Worm (Caenorhabditis elegans) whole organism, L4 larva: ENCODE measurements around the gene sex-1.

Experiments
- F26F4.8 ChIP-seq: fragments of 200-800 bp; sonication (Bioruptor generic); conservative IDR thresholded peaks from 2 replicates; pipeline ENCODE4 v1.3.6; 2022; ENCODE audit warnings: missing genetic modification characterization, missing compliant biosample characterization
- F44E2.7 ChIP-seq: fragments of 200-800 bp; sonication (Bioruptor generic); IDR thresholded peaks from 2 replicates; pipeline ENCODE4 v2.1.2; 2022; ENCODE audit warnings: missing genetic modification characterization, missing compliant biosample characterization
- T20F7.1 ChIP-seq: fragments of 200-800 bp; sonication (Bioruptor generic); optimal IDR thresholded peaks from 2 replicates; lab custom pipeline; 2018; ENCODE audit warnings: mild to moderate bottlenecking, missing genetic modification characterization, missing compliant biosample characterization
- Y48G9A.11 ChIP-seq: fragments of 200-800 bp; sonication (Bioruptor generic); IDR thresholded peaks from 2 replicates; pipeline ENCODE4 v1.3.6; 2022; ENCODE audit warnings: missing genetic modification reagents, missing genetic modification characterization, missing compliant biosample characterization
- Y5F2A.4 ChIP-seq: fragments of 200-800 bp; sonication (Bioruptor generic); optimal IDR thresholded peaks from 2 replicates; lab custom pipeline; 2018; ENCODE audit warnings: mild to moderate bottlenecking, missing genetic modification characterization, missing compliant biosample characterization
- ZK546.5 ChIP-seq, 2 experiments: sonication (generic microtip); optimal IDR thresholded peaks; 2 replicates each; lab custom pipeline; 2017; ENCODE audit warnings: missing biosample characterization in 2 of 2, missing genetic modification characterization in 2 of 2
- aha-1 ChIP-seq: fragments of 150-350 bp; peaks from one replicate; lab custom pipeline; 2014; ENCODE audit warnings: missing biosample characterization, missing genetic modification characterization
- ama-1 ChIP-seq: fragments of 150-350 bp; optimal IDR thresholded peaks from 2 replicates; lab custom pipeline; 2014; ENCODE audit warnings: inconsistent platforms, mixed read lengths
- ceh-20 ChIP-seq: fragments of 200-800 bp; sonication (Bioruptor generic); IDR thresholded peaks from 2 replicates; pipeline ENCODE4 v1.3.6; 2022; ENCODE audit warnings: missing genetic modification reagents, missing genetic modification characterization, missing compliant biosample characterization
- ceh-28 ChIP-seq: fragments of 150-350 bp; optimal IDR thresholded peaks from 2 replicates; lab custom pipeline; 2014; ENCODE audit warnings: missing biosample characterization, missing genetic modification reagents, missing genetic modification characterization
- ceh-44 ChIP-seq: fragments of 200-800 bp; sonication (Bioruptor generic); IDR thresholded peaks from 2 replicates; pipeline ENCODE4 v1.3.6; 2022; ENCODE audit warnings: missing genetic modification reagents, missing genetic modification characterization, missing compliant biosample characterization
- ceh-62 ChIP-seq: sonication (generic microtip); optimal IDR thresholded peaks from 2 replicates; lab custom pipeline; 2017; ENCODE audit warnings: missing biosample characterization, missing genetic modification characterization
- ceh-82 ChIP-seq: sonication (generic microtip); optimal IDR thresholded peaks from 2 replicates; lab custom pipeline; 2017; ENCODE audit warnings: missing biosample characterization, missing genetic modification characterization
- ces-1 ChIP-seq: fragments of 150-350 bp; sonication (generic microtip); optimal IDR thresholded peaks from 4 replicates; lab custom pipeline; 2014; ENCODE audit warnings: missing biosample characterization, missing genetic modification reagents, missing genetic modification characterization
- ctbp-1 ChIP-seq: fragments of 200-800 bp; sonication (Bioruptor generic); IDR thresholded peaks from 2 replicates; pipeline ENCODE4 v1.3.6; 2022; ENCODE audit warnings: missing genetic modification reagents, missing genetic modification characterization, missing compliant biosample characterization
- daf-16 ChIP-seq, 3 experiments: sonication (generic microtip); optimal IDR thresholded peaks; 2 replicates each; lab custom pipeline; 2016 to 2017; ENCODE audit warnings: missing genetic modification characterization in 3 of 3, missing genetic modification reagents in 3 of 3, mild to moderate bottlenecking in 2 of 3, missing compliant biosample characterization in 2 of 3, missing biosample characterization in 1 of 3, moderate library complexity in 1 of 3
- daf-8 ChIP-seq: fragments of 200-800 bp; sonication (Bioruptor generic); IDR thresholded peaks from 2 replicates; pipeline ENCODE4 v1.3.6; 2022; ENCODE audit warnings: missing genetic modification characterization, missing compliant biosample characterization
- dmd-6 ChIP-seq: fragments of 200-800 bp; sonication (Bioruptor generic); IDR thresholded peaks from 2 replicates; pipeline ENCODE4 v1.3.6; 2022; ENCODE audit warnings: missing genetic modification reagents, missing genetic modification characterization, missing compliant biosample characterization
- dmd-9 ChIP-seq: fragments of 200-800 bp; sonication (Bioruptor generic); IDR thresholded peaks from 2 replicates; pipeline ENCODE4 v1.3.6; 2022; ENCODE audit warnings: missing genetic modification reagents, missing genetic modification characterization, missing compliant biosample characterization
- dve-1 ChIP-seq: sonication (generic microtip); optimal IDR thresholded peaks from 2 replicates; lab custom pipeline; 2017; ENCODE audit warnings: antibody characterized with exemption, mild to moderate bottlenecking, missing genetic modification characterization, missing compliant biosample characterization; ENCODE audit not compliant: insufficient read depth
- fos-1 ChIP-seq: fragments of 150-350 bp; optimal IDR thresholded peaks from 2 replicates; lab custom pipeline; 2014; ENCODE audit warnings: missing biosample characterization, missing genetic modification characterization
- gei-8 ChIP-seq: fragments of 200-800 bp; sonication (Bioruptor generic); optimal IDR thresholded peaks from 2 replicates; lab custom pipeline; 2018; ENCODE audit warnings: mild to moderate bottlenecking, missing genetic modification characterization, missing compliant biosample characterization
- hif-1 ChIP-seq, 2 experiments: sonication (generic microtip); optimal IDR thresholded peaks; 2 replicates each; lab custom pipeline; 2016 to 2017; ENCODE audit warnings: missing compliant biosample characterization in 2 of 2, missing genetic modification characterization in 2 of 2, missing genetic modification reagents in 2 of 2, missing genotype in 2 of 2, mild to moderate bottlenecking in 1 of 2
- hlh-11 ChIP-seq: fragments of 200-800 bp; sonication (Bioruptor generic); optimal IDR thresholded peaks from 2 replicates; lab custom pipeline; 2018; ENCODE audit warnings: mild to moderate bottlenecking, missing genetic modification characterization, missing compliant biosample characterization
- hlh-30 ChIP-seq: sonication (generic microtip); optimal IDR thresholded peaks from 2 replicates; lab custom pipeline; 2017; ENCODE audit warnings: antibody characterized with exemption, mild to moderate bottlenecking, missing genetic modification characterization, missing compliant biosample characterization; ENCODE audit not compliant: insufficient read depth
- lsy-2 ChIP-seq, 2 experiments: fragments of 150-350 bp in 1 of 2; sonication (generic microtip) in 1 of 2; optimal IDR thresholded peaks; 2 replicates each; lab custom pipeline; 2014 to 2017; ENCODE audit warnings: missing biosample characterization in 2 of 2, missing genetic modification characterization in 2 of 2
- mxl-3 ChIP-seq: fragments of 200-800 bp; sonication (Bioruptor generic); optimal IDR thresholded peaks from 2 replicates; lab custom pipeline; 2018; ENCODE audit warnings: mild to moderate bottlenecking, missing genetic modification characterization, missing compliant biosample characterization
- nhr-10 ChIP-seq: fragments of 150-350 bp; optimal IDR thresholded peaks from 2 replicates; lab custom pipeline; 2014; ENCODE audit warnings: missing biosample characterization, missing genetic modification characterization
- nhr-102 ChIP-seq: sonication (generic microtip); optimal IDR thresholded peaks from 2 replicates; lab custom pipeline; 2016; ENCODE audit warnings: mild to moderate bottlenecking, missing genetic modification characterization, moderate library complexity, missing compliant biosample characterization
- nhr-25 ChIP-seq: sonication (generic microtip); optimal IDR thresholded peaks from 2 replicates; lab custom pipeline; 2017; ENCODE audit warnings: missing genetic modification characterization, mild to moderate bottlenecking, missing compliant biosample characterization, antibody characterized with exemption, moderate library complexity, borderline replicate concordance; ENCODE audit not compliant: insufficient read depth
- nhr-28 ChIP-seq: fragments of 150-350 bp; optimal IDR thresholded peaks from 2 replicates; lab custom pipeline; 2014; ENCODE audit warnings: missing biosample characterization, missing genetic modification characterization
- nhr-6 ChIP-seq: fragments of 150-350 bp; optimal IDR thresholded peaks from 2 replicates; lab custom pipeline; 2014; ENCODE audit warnings: missing biosample characterization, missing genetic modification characterization
- nhr-77 ChIP-seq: fragments of 150-350 bp; optimal IDR thresholded peaks from 2 replicates; lab custom pipeline; 2014; ENCODE audit warnings: missing biosample characterization, missing genetic modification characterization
- pha-4 ChIP-seq, 2 experiments: fragments of 150-350 bp in 1 of 2; fragments of 200-800 bp in 1 of 2; sonication (Bioruptor generic) in 1 of 2; IDR thresholded peaks in 1 of 2; optimal IDR thresholded peaks in 1 of 2; 2 replicates each; pipeline versions ENCODE4 v1.3.6 to Lab custom; 2014 to 2022; ENCODE audit warnings: missing genetic modification characterization in 2 of 2, missing genetic modification reagents in 2 of 2, missing biosample characterization in 1 of 2, missing compliant biosample characterization in 1 of 2
- php-3 ChIP-seq: fragments of 200-800 bp; sonication (Bioruptor generic); IDR thresholded peaks from 2 replicates; pipeline ENCODE4 v1.3.6; 2022; ENCODE audit warnings: missing genetic modification reagents, missing genetic modification characterization, missing compliant biosample characterization
- rbr-2 ChIP-seq: sonication (generic microtip); optimal IDR thresholded peaks from 2 replicates; lab custom pipeline; 2016; ENCODE audit warnings: missing genotype, missing genetic modification characterization, missing compliant biosample characterization
- skn-1 ChIP-seq: fragments of 150-350 bp; optimal IDR thresholded peaks from 2 replicates; lab custom pipeline; 2014; ENCODE audit warnings: missing biosample characterization, missing genetic modification characterization
- spr-3 ChIP-seq: fragments of 200-800 bp; sonication (Bioruptor generic); optimal IDR thresholded peaks from 2 replicates; lab custom pipeline; 2018; ENCODE audit warnings: mild to moderate bottlenecking, missing genetic modification characterization, missing compliant biosample characterization
- tag-97 ChIP-seq: fragments of 200-800 bp; sonication (Bioruptor generic); IDR thresholded peaks from 2 replicates; pipeline ENCODE4 v1.3.6; 2022; ENCODE audit warnings: missing genetic modification characterization, missing compliant biosample characterization
- tra-1 ChIP-seq: fragments of 200-800 bp; sonication (Bioruptor generic); IDR thresholded peaks from 2 replicates; pipeline ENCODE4 v1.3.6; 2022; ENCODE audit warnings: missing genetic modification reagents, missing genetic modification characterization, missing compliant biosample characterization
- unc-39 ChIP-seq: sonication (generic microtip); optimal IDR thresholded peaks from 2 replicates; lab custom pipeline; 2017; ENCODE audit warnings: missing biosample characterization, missing genetic modification characterization
- unc-62 ChIP-seq, 3 experiments: fragments of 150-350 bp in 1 of 3; sonication (generic microtip); optimal IDR thresholded peaks in 2 of 3; peaks in 1 of 3; 1 replicate in 1 of 3; 2 replicates in 2 of 3; lab custom pipeline; 2014 to 2017; ENCODE audit warnings: missing biosample characterization in 3 of 3, missing genetic modification characterization in 3 of 3, missing genetic modification reagents in 3 of 3, missing genotype in 1 of 3
- zfp-3 ChIP-seq: fragments of 200-800 bp; sonication (Bioruptor generic); conservative IDR thresholded peaks from 2 replicates; pipeline ENCODE4 v1.3.6; 2022; ENCODE audit warnings: missing genetic modification reagents, missing genetic modification characterization, missing compliant biosample characterization
- ztf-11 ChIP-seq: fragments of 150-350 bp; optimal IDR thresholded peaks from 2 replicates; lab custom pipeline; 2014; ENCODE audit warnings: missing biosample characterization, missing genetic modification characterization

The sex-1 gene

DNA sequence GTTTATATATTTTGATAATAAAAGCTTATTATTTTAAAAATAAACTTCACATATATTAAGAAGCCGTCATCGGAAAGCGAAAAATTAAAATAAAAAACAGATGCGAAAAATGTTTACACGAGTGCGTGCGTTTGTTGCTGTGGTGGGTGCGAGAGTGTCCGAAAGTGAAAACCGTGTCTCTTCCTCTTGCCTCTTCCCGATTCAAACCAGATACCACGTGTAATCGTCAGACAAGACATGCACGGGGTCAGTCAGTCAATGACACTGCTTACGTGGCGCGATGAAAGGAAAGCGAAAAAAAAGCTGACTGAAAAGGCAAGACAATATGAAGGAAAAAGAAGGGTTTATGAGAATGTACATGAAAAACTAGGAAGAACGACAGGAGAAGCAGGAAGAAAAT, 25.7 kb upstream of the sex-1 start (continued):
- TF ChIP-seq hlh-11 (tag; lab: Kevin White, UChicago) (peak; percentile 81), rbr-2 (tag; lab: Kevin White, UChicago) (no peak), ztf-11 (tag; lab: Kevin White, UChicago) (no peak), ceh-20 (GFP tag; lab: Robert Waterston, UW) (no peak), nhr-102 (tag; lab: Kevin White, UChicago) (no peak), unc-62 (GFP tag; optimal IDR thresholded peaks at IDR 0.05 in 1 of 2; lab: Kevin White, UChicago) (no peak), unc-62 (tag; optimal IDR thresholded peaks at IDR 0.05; lab: Kevin White, UChicago) (no peak), T20F7.1 (no peak), nhr-28 (peak; percentile 29), hlh-30 (tag; lab: Kevin White, UChicago) (peak; percentile 92), fos-1 (tag; lab: Kevin White, UChicago) (no peak), ctbp-1 (GFP tag; lab: Robert Waterston, UW) (no peak), ceh-44 (no peak), zfp-3 (GFP tag; lab: Robert Waterston, UW) (no peak), tag-97 (GFP tag; lab: Robert Waterston, UW) (no peak), ceh-82 (tag; lab: Kevin White, UChicago) (no peak), ama-1 (no peak), dmd-6 (GFP tag; lab: Robert Waterston, UW) (peak; percentile 30; the same call in 1 of the 2 replicates), mxl-3 (peak; percentile 90), daf-8 (GFP tag; lab: Robert Waterston, UW) (no peak), lsy-2 (tag; optimal IDR thresholded peaks at IDR 0.05; lab: Kevin White, UChicago) (no peak), nhr-25 (tag; lab: Kevin White, UChicago) (peak; percentile 20), spr-3 (GFP tag; lab: Kevin White, UChicago) (no peak), nhr-10 (tag; lab: Kevin White, UChicago) (no peak), hif-1 (tag; optimal IDR thresholded peaks at IDR 0.05; lab: Kevin White, UChicago) (no peak), ceh-28 (tag; lab: Kevin White, UChicago) (no peak), dmd-9 (GFP tag; lab: Robert Waterston, UW) (no peak)

DNA sequence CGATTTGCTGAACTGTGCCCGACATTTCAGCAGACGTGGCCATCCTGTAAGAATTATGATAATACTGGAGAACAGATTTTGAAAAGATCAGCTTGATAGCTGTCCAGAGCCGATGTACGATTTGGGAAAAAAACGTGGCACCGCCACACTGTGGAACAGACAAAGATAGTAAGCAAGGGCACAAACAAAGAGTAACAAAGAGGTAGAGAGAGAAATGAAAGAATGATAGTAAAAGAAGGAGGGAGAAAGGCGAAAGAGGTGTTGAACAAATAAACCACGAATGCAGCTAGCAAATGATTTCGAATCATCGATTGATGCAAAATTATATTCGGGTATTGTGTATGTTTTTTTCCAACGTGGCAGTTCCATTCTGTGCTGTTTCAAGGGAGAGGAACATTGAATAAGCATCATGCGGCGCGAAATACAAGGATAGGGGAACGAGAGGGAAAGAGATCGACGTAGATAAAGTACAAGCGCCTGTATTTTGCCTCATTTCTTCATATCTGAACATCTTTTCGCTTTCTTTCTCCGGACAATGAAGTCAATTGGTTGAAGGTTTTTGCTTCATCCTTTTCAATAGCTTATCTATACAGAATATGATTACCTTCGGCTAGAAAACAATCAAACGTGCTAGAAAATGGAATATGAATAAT, 23.0 kb upstream of the sex-1 start, which contains the start of gene C14H10.3:
TSS of gene C14H10.3 (minus strand) at position 44 of the 653 bp plus-strand sequence.
- TF ChIP-seq Y48G9A.11 (no peak), F26F4.8 (GFP tag; lab: Robert Waterston, UW) (no peak), unc-62 (GFP tag; optimal IDR thresholded peaks at IDR 0.05 in 1 of 2; lab: Kevin White, UChicago) (peak in 1 of 2 experiments; percentile 28), unc-62 (tag; optimal IDR thresholded peaks at IDR 0.05; lab: Kevin White, UChicago) (no peak), nhr-28 (peak; percentile 24), skn-1 (tag; lab: Kevin White, UChicago) (no peak), dve-1 (tag; lab: Kevin White, UChicago) (peak; percentile 13), ceh-62 (tag; lab: Kevin White, UChicago) (no peak), daf-16 (GFP tag; optimal IDR thresholded peaks at IDR 0.05; lab: Kevin White, UChicago) (no peak), daf-16 (tag; optimal IDR thresholded peaks at IDR 0.05; lab: Kevin White, UChicago) (peak; percentile 65), pha-4 (GFP tag; IDR thresholded peaks at IDR 0.05; lab: Robert Waterston, UW) (no peak), pha-4 (tag; optimal IDR thresholded peaks at IDR 0.05; lab: Kevin White, UChicago) (no peak), aha-1 (tag; lab: Kevin White, UChicago) (peak; percentile 83)

DNA sequence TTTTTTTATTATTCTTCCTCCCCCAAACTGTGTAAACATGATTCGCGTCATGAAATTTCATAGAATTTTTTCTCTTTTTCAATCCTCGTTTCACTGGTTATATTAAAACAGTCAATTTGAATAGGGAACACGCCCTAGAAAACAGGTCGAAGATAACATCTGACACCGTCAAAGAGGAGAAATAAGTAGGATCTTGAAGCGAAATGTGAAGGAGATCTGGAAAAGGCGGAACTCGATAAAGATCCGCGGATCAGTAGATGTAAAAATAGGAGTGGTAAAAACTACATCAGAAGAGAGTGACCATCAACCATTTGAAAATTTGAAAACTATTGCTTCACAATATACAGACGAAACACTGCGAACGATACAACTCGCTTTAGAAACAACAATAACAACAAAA, 22.0 kb upstream of the sex-1 start:
- TF ChIP-seq skn-1 (tag; lab: Kevin White, UChicago) (no peak), tra-1 (GFP tag; lab: Robert Waterston, UW) (no peak), php-3 (no peak), nhr-6 (no peak), tag-97 (GFP tag; lab: Robert Waterston, UW) (no peak), daf-16 (GFP tag; optimal IDR thresholded peaks at IDR 0.05; lab: Kevin White, UChicago) (no peak), daf-16 (tag; optimal IDR thresholded peaks at IDR 0.05; lab: Kevin White, UChicago) (no peak), Y5F2A.4 (GFP tag; lab: Kevin White, UChicago) (no peak), ztf-11 (tag; lab: Kevin White, UChicago) (no peak), F44E2.7 (GFP tag; lab: Robert Waterston, UW) (no peak), ces-1 (GFP tag; lab: Kevin White, UChicago) (no peak), lsy-2 (tag; optimal IDR thresholded peaks at IDR 0.05; lab: Kevin White, UChicago) (no peak), nhr-77 (tag; lab: Kevin White, UChicago) (no peak), ZK546.5 (tag; optimal IDR thresholded peaks at IDR 0.05; lab: Kevin White, UChicago) (no peak), Y48G9A.11 (no peak), dve-1 (tag; lab: Kevin White, UChicago) (no peak), gei-8 (GFP tag; lab: Kevin White, UChicago) (no peak), dmd-6 (GFP tag; lab: Robert Waterston, UW) (no peak), unc-39 (tag; lab: Kevin White, UChicago) (no peak)
- TF ChIP-seq, all 104 proteins: peak for 0
